Fruit fly (Drosophila melanogaster) whole organism, embryonic: ENCODE measurements around the gene GIIIspla2.

Source experiments
- Abd-B ChIP-seq: fragments of 200-800 bp; sonication (Bioruptor generic); optimal IDR thresholded peaks from 2 replicates; lab custom pipeline; 2018; ENCODE audit warnings: missing biosample characterization, mild to moderate bottlenecking, missing genetic modification characterization, moderate library complexity
- Ada2b ChIP-seq: fragments of 200-800 bp; sonication (Bioruptor generic); IDR thresholded peaks from 2 replicates; pipeline ENCODE4 v1.3.6; 2022; ENCODE audit warnings: missing biosample characterization, missing genetic modification characterization
- Adf1 ChIP-seq: fragments of 200-800 bp; sonication (Bioruptor generic); IDR thresholded peaks from 2 replicates; pipeline ENCODE4 v1.3.6; 2022; ENCODE audit warnings: missing biosample characterization, missing genetic modification characterization
- BtbVII ChIP-seq: fragments of 200-800 bp; sonication (Bioruptor generic); optimal IDR thresholded peaks from 3 replicates; lab custom pipeline; 2017; ENCODE audit warnings: missing biosample characterization, mild to moderate bottlenecking, missing genetic modification characterization
- CG10654 ChIP-seq: fragments of 200-800 bp; sonication (Bioruptor generic); optimal IDR thresholded peaks from 2 replicates; lab custom pipeline; 2016; ENCODE audit warnings: missing biosample characterization, missing genetic modification characterization
- CG16779 ChIP-seq: fragments of 200-800 bp; sonication (Bioruptor generic); IDR thresholded peaks from 2 replicates; pipeline ENCODE4 v1.3.6; 2022; ENCODE audit warnings: missing biosample characterization, missing genetic modification characterization
- CG16813 ChIP-seq: fragments of 200-800 bp; sonication (Bioruptor generic); IDR thresholded peaks from 3 replicates; pipeline ENCODE4 v1.3.6; 2022; ENCODE audit warnings: missing biosample characterization, missing genetic modification characterization; ENCODE audit not compliant: partially characterized antibody
- CG18476 ChIP-seq: fragments of 200-800 bp; sonication (Bioruptor generic); optimal IDR thresholded peaks from 2 replicates; lab custom pipeline; 2016; ENCODE audit warnings: missing biosample characterization, mild to moderate bottlenecking, missing genetic modification characterization
- CG31224 ChIP-seq: fragments of 200-800 bp; sonication (Bioruptor generic); IDR thresholded peaks from 2 replicates; pipeline ENCODE4 v1.3.6; 2022; ENCODE audit warnings: missing biosample characterization, missing genetic modification characterization
- CG3163 ChIP-seq: fragments of 200-800 bp; sonication (Bioruptor generic); optimal IDR thresholded peaks from 3 replicates; lab custom pipeline; 2016; ENCODE audit warnings: missing biosample characterization, missing genetic modification characterization
- CG4282 ChIP-seq: fragments of 200-800 bp; sonication (Bioruptor generic); optimal IDR thresholded peaks from 2 replicates; lab custom pipeline; 2016; ENCODE audit warnings: missing biosample characterization, missing genetic modification characterization
- CG43689 ChIP-seq: fragments of 200-800 bp; sonication (Bioruptor generic); IDR thresholded peaks from 2 replicates; pipeline ENCODE4 v1.3.6; 2022; ENCODE audit warnings: missing biosample characterization, missing genetic modification characterization
- CG4424 ChIP-seq: fragments of 200-800 bp; sonication (Bioruptor generic); optimal IDR thresholded peaks from 3 replicates; lab custom pipeline; 2016; ENCODE audit warnings: missing biosample characterization, missing genetic modification characterization
- CG4617 ChIP-seq: fragments of 200-800 bp; sonication (Bioruptor generic); optimal IDR thresholded peaks from 3 replicates; lab custom pipeline; 2016; ENCODE audit warnings: missing biosample characterization, missing genetic modification characterization, borderline replicate concordance
- CG6175 ChIP-seq: fragments of 200-800 bp; sonication (Bioruptor generic); IDR thresholded peaks from 3 replicates; pipeline ENCODE4 v1.3.6; 2022; ENCODE audit warnings: missing biosample characterization, missing genetic modification characterization
- CG6654 ChIP-seq: fragments of 200-800 bp; sonication (Bioruptor generic); optimal IDR thresholded peaks from 2 replicates; lab custom pipeline; 2017; ENCODE audit warnings: missing biosample characterization, mild to moderate bottlenecking, missing genetic modification characterization
- CG6689 ChIP-seq: fragments of 200-800 bp; sonication (Bioruptor generic); IDR thresholded peaks from 2 replicates; pipeline ENCODE4 v1.3.6; 2022; ENCODE audit warnings: missing biosample characterization, missing genetic modification characterization
- CG6854 ChIP-seq: fragments of 200-800 bp; sonication (Bioruptor generic); optimal IDR thresholded peaks from 3 replicates; lab custom pipeline; 2017; ENCODE audit warnings: missing biosample characterization, mild to moderate bottlenecking, missing genetic modification characterization
- CG7987 ChIP-seq: fragments of 200-800 bp; sonication (Bioruptor generic); optimal IDR thresholded peaks from 2 replicates; lab custom pipeline; 2018; ENCODE audit warnings: missing biosample characterization, mild to moderate bottlenecking, missing genetic modification characterization, moderate library complexity
- CG8359 ChIP-seq: fragments of 200-800 bp; sonication (Bioruptor generic); optimal IDR thresholded peaks from 2 replicates; lab custom pipeline; 2017; ENCODE audit warnings: missing biosample characterization, mild to moderate bottlenecking, missing genetic modification characterization, borderline replicate concordance
- CG8765 ChIP-seq: fragments of 200-800 bp; sonication (Bioruptor generic); IDR thresholded peaks from 2 replicates; pipeline ENCODE4 v1.3.6; 2022; ENCODE audit warnings: missing biosample characterization, missing genetic modification characterization
- CG9437 ChIP-seq: fragments of 200-800 bp; sonication (Bioruptor generic); optimal IDR thresholded peaks from 2 replicates; lab custom pipeline; 2018; ENCODE audit warnings: missing biosample characterization, mild to moderate bottlenecking, missing genetic modification characterization
- Deaf1 ChIP-seq: fragments of 200-800 bp; optimal IDR thresholded peaks from 3 replicates; lab custom pipeline; 2019; ENCODE audit warnings: missing biosample characterization, mild to moderate bottlenecking, missing genetic modification characterization, moderate library complexity
- Ets97D ChIP-seq: fragments of 200-800 bp; sonication (Bioruptor generic); optimal IDR thresholded peaks from 3 replicates; lab custom pipeline; 2016; ENCODE audit warnings: missing biosample characterization, missing genetic modification characterization
- Fer1 ChIP-seq: fragments of 200-800 bp; sonication (Bioruptor generic); optimal IDR thresholded peaks from 2 replicates; lab custom pipeline; 2017; ENCODE audit warnings: missing biosample characterization, mild to moderate bottlenecking, missing genetic modification characterization
- Gsc ChIP-seq: fragments of 200-800 bp; sonication (Bioruptor generic); IDR thresholded peaks from 2 replicates; pipeline ENCODE4 v1.3.6; 2022; ENCODE audit warnings: missing biosample characterization, missing genetic modification characterization
- HLH3B ChIP-seq: fragments of 200-800 bp; sonication (Bioruptor generic); IDR thresholded peaks from 2 replicates; pipeline ENCODE4 v1.3.6; 2022; ENCODE audit warnings: missing biosample characterization, missing genetic modification characterization
- HmgD ChIP-seq: fragments of 200-800 bp; sonication (Bioruptor generic); optimal IDR thresholded peaks from 3 replicates; lab custom pipeline; 2016; ENCODE audit warnings: missing biosample characterization, missing genetic modification characterization
- HmgZ ChIP-seq: fragments of 200-800 bp; sonication (Bioruptor generic); optimal IDR thresholded peaks from 2 replicates; lab custom pipeline; 2018; ENCODE audit warnings: missing biosample characterization, mild to moderate bottlenecking, missing genetic modification characterization
- Mad ChIP-seq: fragments of 200-800 bp; sonication (Bioruptor generic); optimal IDR thresholded peaks from 2 replicates; lab custom pipeline; 2016; ENCODE audit warnings: missing biosample characterization, missing genetic modification characterization
- Mrtf ChIP-seq: fragments of 200-800 bp; sonication (Bioruptor generic); IDR thresholded peaks from 3 replicates; pipeline ENCODE4 v1.3.6; 2022; ENCODE audit warnings: missing biosample characterization, missing genetic modification characterization
- Nf-YA ChIP-seq: fragments of 200-800 bp; sonication (Bioruptor generic); IDR thresholded peaks from 2 replicates; pipeline ENCODE4 v1.3.6; 2022; ENCODE audit warnings: missing biosample characterization, missing genetic modification characterization
- Oli ChIP-seq: fragments of 200-800 bp; sonication (Bioruptor generic); optimal IDR thresholded peaks from 2 replicates; lab custom pipeline; 2018; ENCODE audit warnings: missing biosample characterization, mild to moderate bottlenecking, missing genetic modification characterization, moderate library complexity
- Ptx1 ChIP-seq: fragments of 200-800 bp; sonication (Bioruptor generic); IDR thresholded peaks from 2 replicates; pipeline ENCODE4 v1.3.6; 2022; ENCODE audit warnings: missing biosample characterization, missing genetic modification characterization
- az2 ChIP-seq: fragments of 200-800 bp; sonication (Bioruptor generic); optimal IDR thresholded peaks from 3 replicates; lab custom pipeline; 2016; ENCODE audit warnings: missing biosample characterization, missing genetic modification characterization
- dati ChIP-seq: fragments of 200-800 bp; sonication (Bioruptor generic); IDR thresholded peaks from 2 replicates; pipeline ENCODE4 v1.3.6; 2022; ENCODE audit warnings: missing biosample characterization, missing genetic modification characterization
- gce ChIP-seq: fragments of 200-800 bp; sonication (Bioruptor generic); IDR thresholded peaks from 3 replicates; pipeline ENCODE4 v1.3.6; 2022; ENCODE audit warnings: missing biosample characterization, missing genetic modification characterization
- gcm2 ChIP-seq: fragments of 200-800 bp; sonication (Bioruptor generic); optimal IDR thresholded peaks from 2 replicates; lab custom pipeline; 2016; ENCODE audit warnings: missing biosample characterization, missing genetic modification characterization
- gem ChIP-seq: fragments of 200-800 bp; sonication (Bioruptor generic); optimal IDR thresholded peaks from 2 replicates; lab custom pipeline; 2019; ENCODE audit warnings: missing biosample characterization, mild to moderate bottlenecking, missing genetic modification characterization, moderate library complexity
- h ChIP-seq: fragments of >200 bp; optimal IDR thresholded peaks from 2 replicates; lab custom pipeline; 2017
- hb ChIP-seq: fragments of 200-800 bp; sonication (Bioruptor generic); IDR thresholded peaks from 3 replicates; pipeline ENCODE4 v1.3.6; 2022; ENCODE audit warnings: missing biosample characterization, missing genetic modification characterization; ENCODE audit not compliant: partially characterized antibody
- kay ChIP-seq: fragments of 200-800 bp; sonication (Bioruptor generic); optimal IDR thresholded peaks from 2 replicates; lab custom pipeline; 2016; ENCODE audit warnings: missing biosample characterization, missing genetic modification characterization
- lbe ChIP-seq: fragments of 200-800 bp; sonication (Bioruptor generic); optimal IDR thresholded peaks from 2 replicates; lab custom pipeline; 2016; ENCODE audit warnings: missing biosample characterization, mild to moderate bottlenecking, missing genetic modification characterization
- mirr ChIP-seq: fragments of 200-800 bp; sonication (Bioruptor generic); optimal IDR thresholded peaks from 3 replicates; lab custom pipeline; 2018; ENCODE audit warnings: missing biosample characterization, mild to moderate bottlenecking, missing genetic modification characterization
- p53 ChIP-seq: fragments of 200-800 bp; sonication (Bioruptor generic); optimal IDR thresholded peaks from 2 replicates; lab custom pipeline; 2016; ENCODE audit warnings: missing biosample characterization, missing genetic modification characterization
- pum ChIP-seq: fragments of 200-800 bp; sonication (Bioruptor generic); optimal IDR thresholded peaks from 2 replicates; lab custom pipeline; 2016; ENCODE audit warnings: missing biosample characterization, missing genetic modification characterization
- rib ChIP-seq: fragments of 200-800 bp; sonication (Bioruptor generic); IDR thresholded peaks from 2 replicates; pipeline ENCODE4 v1.3.6; 2022; ENCODE audit warnings: missing biosample characterization, missing genetic modification characterization
- ro ChIP-seq: fragments of 200-800 bp; sonication (Bioruptor generic); IDR thresholded peaks from 2 replicates; pipeline ENCODE4 v1.3.6; 2022; ENCODE audit warnings: missing biosample characterization, missing genetic modification characterization
- salm ChIP-seq: fragments of 200-800 bp; sonication (Bioruptor generic); optimal IDR thresholded peaks from 2 replicates; lab custom pipeline; 2018; ENCODE audit warnings: missing biosample characterization, mild to moderate bottlenecking, missing genetic modification characterization
- so ChIP-seq: fragments of 200-800 bp; sonication (Bioruptor generic); IDR thresholded peaks from 3 replicates; pipeline ENCODE4 v1.3.6; 2022; ENCODE audit warnings: missing biosample characterization, missing genetic modification characterization
- sob ChIP-seq: fragments of 200-800 bp; sonication (Bioruptor generic); IDR thresholded peaks from 2 replicates; pipeline ENCODE4 v1.3.6; 2022; ENCODE audit warnings: missing biosample characterization, missing genetic modification characterization
- unc-4 ChIP-seq: fragments of 200-800 bp; sonication (Bioruptor generic); IDR thresholded peaks from 2 replicates; pipeline ENCODE4 v1.3.6; 2022; ENCODE audit warnings: missing biosample characterization, missing genetic modification characterization; ENCODE audit not compliant: partially characterized antibody

Gene GIIIspla2

dm6 chrX:8143537-8143936 lies 13.9 kb upstream of the GIIIspla2 start, which contains the start of gene CG17982 (continued):
- TF ChIP-seq HmgZ (tag; lab: Kevin White, UChicago), result peak; percentile 90
- TF ChIP-seq hb (GFP tag; lab: Robert Waterston, UW), result no peak
- peak; percentile 82 for TF ChIP-seq CG4424 (GFP tag; lab: Kevin White, UChicago)
- TF ChIP-seq CG3163 (GFP tag; lab: Kevin White, UChicago), result peak; percentile 64
- peak; percentile 44; the same call in 1 of the 2 replicates for TF ChIP-seq CG8765
- TF ChIP-seq gem, result peak; percentile 92
- peak; percentile 58 for TF ChIP-seq Abd-B (GFP tag; lab: Kevin White, UChicago)
- TF ChIP-seq Ptx1 (GFP tag; lab: Robert Waterston, UW), result peak; percentile 82
- peak; percentile 75 for TF ChIP-seq mirr (GFP tag; lab: Kevin White, UChicago)
- TF ChIP-seq Gsc (GFP tag; lab: Robert Waterston, UW), result no peak
- TF ChIP-seq Nf-YA (GFP tag; lab: Robert Waterston, UW), result peak; percentile 57; the same call in 1 of the 2 replicates
- TF ChIP-seq p53 (GFP tag; lab: Kevin White, UChicago), result peak; percentile 72
- TF ChIP-seq pum, result peak; percentile 81
- TF ChIP-seq salm (tag; lab: Kevin White, UChicago), result peak; percentile 63
- TF ChIP-seq CG6689 (GFP tag; lab: Robert Waterston, UW), result peak; percentile 87
- peak; percentile 84 for TF ChIP-seq az2 (GFP tag; lab: Kevin White, UChicago)
- peak; percentile 70 for TF ChIP-seq CG7987 (GFP tag; lab: Kevin White, UChicago)
- TF ChIP-seq Ada2b (GFP tag; lab: Robert Waterston, UW), result peak; percentile 74
- peak; percentile 67 for TF ChIP-seq CG9437
- peak; percentile 65 for TF ChIP-seq CG31224
- TF ChIP-seq ro, result no peak
- TF ChIP-seq Mrtf, result peak; percentile 78
- TF ChIP-seq gcm2, result no peak
- TF ChIP-seq h (lab: Kevin White, UChicago), result no peak
- peak; percentile 73 for TF ChIP-seq CG10654 (GFP tag; lab: Kevin White, UChicago)
- TF ChIP-seq CG8359, result peak; percentile 4
- TF ChIP-seq Ets97D, result peak; percentile 81
- TF ChIP-seq CG4282 (GFP tag; lab: Kevin White, UChicago), result peak; percentile 69
- TF ChIP-seq CG6654 (GFP tag; lab: Kevin White, UChicago), result peak; percentile 45
- peak; percentile 68 for TF ChIP-seq CG18476 (GFP tag; lab: Kevin White, UChicago)
- TF ChIP-seq CG6175 (GFP tag; lab: Robert Waterston, UW), result 0 out of 3 replicates have a peak, but pooled peaks have one; percentile 38
- TF ChIP-seq CG16813 (GFP tag; lab: Robert Waterston, UW), result no peak
- TF ChIP-seq dati, result peak; percentile 32; the same call in 1 of the 2 replicates
- peak; percentile 64; the same call in 1 of the 2 replicates for TF ChIP-seq rib
- peak; percentile 88 for TF ChIP-seq lbe
- peak; percentile 73 for TF ChIP-seq Oli (tag; lab: Kevin White, UChicago)
- peak; percentile 60 for TF ChIP-seq Deaf1 (tag; lab: Kevin White, UChicago)
- no peak for TF ChIP-seq unc-4 (GFP tag; lab: Robert Waterston, UW)
- peak; percentile 88 for TF ChIP-seq Fer1
- TF ChIP-seq kay, result peak; percentile 81
- peak; percentile 86 for TF ChIP-seq sob (GFP tag; lab: Robert Waterston, UW)
- TF ChIP-seq CG16779, result peak; percentile 65; the same call in 1 of the 2 replicates
- peak; percentile 43 for TF ChIP-seq CG6854
- TF ChIP-seq so, result peak; percentile 77; the same call in 2 of the 3 replicates
- TF ChIP-seq CG4617, result peak; percentile 61
- peak; percentile 81 for TF ChIP-seq Mad (GFP tag; lab: Kevin White, UChicago)
- peak; percentile 63; the same call in 1 of the 3 replicates for TF ChIP-seq gce (GFP tag; lab: Robert Waterston, UW)
- peak; percentile 78 for TF ChIP-seq HLH3B
- TF ChIP-seq HmgD (GFP tag; lab: Kevin White, UChicago), result no peak
- TF ChIP-seq Adf1 (GFP tag; lab: Robert Waterston, UW), result 0 out of 2 replicates have a peak, but pooled peaks have one; percentile 31
- TF ChIP-seq CG43689, result peak; percentile 18; the same call in 1 of the 2 replicates
- peak; percentile 82 for TF ChIP-seq BtbVII (GFP tag; lab: Kevin White, UChicago)
